Worm (Caenorhabditis elegans): ENCODE results near the gene his-48.

his-48 gene

DNA sequence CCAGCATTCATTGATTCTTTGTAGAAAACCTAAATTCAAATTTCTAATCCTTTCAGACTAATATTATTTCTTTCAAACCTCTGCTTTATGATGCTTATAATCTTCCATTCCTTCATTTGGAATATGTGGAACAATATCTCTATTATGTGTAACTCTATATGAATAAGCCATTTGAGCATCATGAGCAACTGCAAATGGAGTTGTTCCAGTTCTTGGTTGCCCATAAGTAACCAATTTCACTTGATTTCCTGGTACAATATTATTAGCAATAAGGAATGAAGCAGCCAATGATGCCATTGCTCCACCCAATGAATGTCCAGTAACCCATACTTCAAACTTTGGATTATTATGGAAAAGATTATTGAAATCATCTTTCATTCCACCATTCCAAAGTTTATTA lies 19.6 kb upstream of the his-48 start:
- TF ChIP-seq gmeb-1 (tag; optimal IDR thresholded peaks at IDR 0.05) (no peak), aly-2 (tag; optimal IDR thresholded peaks at IDR 0.05) (no peak), nhr-23 (tag; optimal IDR thresholded peaks at IDR 0.05) (no peak), fos-1 (tag; optimal IDR thresholded peaks at IDR 0.05) (no peak)

ce11 chrIV:11306548-11306947 lies 18.0 kb upstream of the his-48 start, which contains the start of gene B0035.13:
Gene B0035.13, minus strand, starts transcription at chrIV:11306720.
- TF ChIP-seq sma-9 (GFP tag; optimal IDR thresholded peaks at IDR 0.05) (no peak), sma-9 (tag; optimal IDR thresholded peaks at IDR 0.05) (no peak), ceh-82 (tag; optimal IDR thresholded peaks at IDR 0.05) (no peak), lin-39 (tag; optimal IDR thresholded peaks at IDR 0.05) (no peak), lsy-2 (tag; optimal IDR thresholded peaks at IDR 0.05) (no peak), fos-1 (tag; optimal IDR thresholded peaks at IDR 0.05) (peak; percentile 10)

DNA sequence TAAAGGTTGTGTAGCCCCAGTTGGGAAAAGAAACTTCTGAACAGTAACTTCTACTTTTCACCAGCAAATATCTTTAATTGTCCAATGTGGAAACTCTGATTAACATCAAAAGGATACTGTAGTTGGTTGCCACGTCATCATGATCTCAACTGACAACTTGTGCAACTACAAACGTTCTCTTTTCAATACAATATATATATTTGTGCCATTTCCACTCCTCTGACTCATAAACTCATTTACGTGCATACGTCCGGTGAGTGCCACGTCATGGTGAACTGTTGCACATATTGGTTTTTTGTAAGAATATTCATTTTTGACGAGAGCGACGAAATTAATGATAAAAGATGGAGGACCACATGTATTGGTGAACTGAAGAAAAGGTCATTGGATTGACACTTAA lies 16.8 kb upstream of the his-48 start:
- TF ChIP-seq alr-1 (tag; optimal IDR thresholded peaks at IDR 0.05) (no peak), ztf-11 (tag; optimal IDR thresholded peaks at IDR 0.05) (no peak), ztf-4 (tag; optimal IDR thresholded peaks at IDR 0.05) (no peak), lin-39 (tag; optimal IDR thresholded peaks at IDR 0.05) (no peak), unc-62 (GFP tag; optimal IDR thresholded peaks at IDR 0.05) (no peak), ceh-82 (tag; optimal IDR thresholded peaks at IDR 0.05) (no peak), nhr-25 (tag; optimal IDR thresholded peaks at IDR 0.05) (no peak), dmd-4 (tag; optimal IDR thresholded peaks at IDR 0.05) (no peak), elt-3 (tag; optimal IDR thresholded peaks at IDR 0.05) (no peak)

DNA sequence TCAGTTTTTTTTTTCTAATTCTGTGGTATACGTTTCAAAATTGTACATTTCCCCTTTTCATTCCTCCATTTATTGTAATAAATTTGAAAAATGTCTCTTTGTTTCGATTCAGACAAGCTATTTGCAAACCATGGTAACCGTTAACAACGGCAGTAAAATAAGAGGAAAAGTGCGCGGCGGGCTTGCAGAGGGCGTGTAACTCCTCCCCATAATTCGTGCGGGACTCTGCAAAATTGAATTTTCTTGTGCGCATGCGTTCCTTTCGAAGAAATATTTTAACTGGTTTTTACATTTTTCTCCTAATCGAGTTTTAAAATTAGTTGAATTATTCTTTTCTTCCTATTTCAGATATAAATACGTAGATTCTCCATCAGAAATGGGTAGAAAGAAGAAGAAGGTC lies 13.9 kb upstream of the his-48 start, which contains the start of gene znf-207:
znf-207 (plus strand) TSS at position 349 of the 400 bp plus-strand sequence.
- TF ChIP-seq F13H6.1 (tag; optimal IDR thresholded peaks at IDR 0.05), result peak; percentile 43
- TF ChIP-seq lin-13 (GFP tag; optimal IDR thresholded peaks at IDR 0.05), result peak; percentile 41
- TF ChIP-seq sma-9 (GFP tag; optimal IDR thresholded peaks at IDR 0.05), result peak; percentile 27
- no peak for TF ChIP-seq sma-9 (tag; optimal IDR thresholded peaks at IDR 0.05)
- TF ChIP-seq unc-55 (GFP tag; optimal IDR thresholded peaks at IDR 0.05), result peak; percentile 56
- TF ChIP-seq ceh-16 (tag; optimal IDR thresholded peaks at IDR 0.05), result no peak
- peak; percentile 6 for TF ChIP-seq crh-2 (tag; optimal IDR thresholded peaks at IDR 0.05)
- peak; percentile 43 for TF ChIP-seq nhr-129 (tag; optimal IDR thresholded peaks at IDR 0.05)
- peak; percentile 4 for TF ChIP-seq fos-1 (tag; optimal IDR thresholded peaks at IDR 0.05)
- peak in 1 of 2 experiments; percentile 49 for TF ChIP-seq lsy-2 (tag; optimal IDR thresholded peaks at IDR 0.05)
- TF ChIP-seq C34F6.9 (tag; optimal IDR thresholded peaks at IDR 0.05), result peak; percentile 57
- no peak for TF ChIP-seq nhr-25 (tag; optimal IDR thresholded peaks at IDR 0.05)

DNA sequence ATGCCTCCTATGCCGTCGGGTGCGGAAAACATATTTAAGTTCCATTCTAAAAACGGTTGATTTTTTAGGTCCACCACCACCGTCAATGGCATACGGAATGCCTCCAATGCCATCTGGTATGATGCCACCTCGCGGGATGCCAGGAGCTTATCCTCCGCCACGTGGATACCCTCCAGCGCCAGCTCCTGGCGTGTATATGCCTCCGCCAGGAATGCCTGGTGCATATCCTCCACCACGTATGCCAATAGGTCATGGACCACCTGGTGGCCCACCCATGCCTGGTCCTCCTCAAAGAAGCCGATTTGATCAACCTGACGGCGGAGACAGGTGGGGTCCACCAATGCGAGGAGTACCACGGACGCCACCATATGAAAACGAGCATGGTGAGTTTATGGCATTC lies 13.1 kb upstream of the his-48 start:
- TF ChIP-seq mbf-1 (tag; optimal IDR thresholded peaks at IDR 0.05), result no peak
- no peak for TF ChIP-seq elt-1 (tag; optimal IDR thresholded peaks at IDR 0.05)
- no peak for TF ChIP-seq ceh-82 (tag; optimal IDR thresholded peaks at IDR 0.05)
- no peak for TF ChIP-seq gmeb-1 (tag; optimal IDR thresholded peaks at IDR 0.05)
- TF ChIP-seq nhr-77 (tag; optimal IDR thresholded peaks at IDR 0.05), result no peak
- no peak for TF ChIP-seq lin-13 (GFP tag; optimal IDR thresholded peaks at IDR 0.05)
- no peak for TF ChIP-seq peb-1 (tag; optimal IDR thresholded peaks at IDR 0.05)
- TF ChIP-seq dmd-4 (tag; optimal IDR thresholded peaks at IDR 0.05), result no peak
- no peak for TF ChIP-seq nhr-6 (tag; optimal IDR thresholded peaks at IDR 0.05)
- TF ChIP-seq nhr-25 (tag; optimal IDR thresholded peaks at IDR 0.05), result no peak
- no peak for TF ChIP-seq nhr-10 (tag; optimal IDR thresholded peaks at IDR 0.05)
- no peak for TF ChIP-seq ama-1 (optimal IDR thresholded peaks at IDR 0.05)
- TF ChIP-seq egl-27 (tag; optimal IDR thresholded peaks at IDR 0.05), result no peak
- no peak for TF ChIP-seq zag-1 (tag; optimal IDR thresholded peaks at IDR 0.05)

DNA sequence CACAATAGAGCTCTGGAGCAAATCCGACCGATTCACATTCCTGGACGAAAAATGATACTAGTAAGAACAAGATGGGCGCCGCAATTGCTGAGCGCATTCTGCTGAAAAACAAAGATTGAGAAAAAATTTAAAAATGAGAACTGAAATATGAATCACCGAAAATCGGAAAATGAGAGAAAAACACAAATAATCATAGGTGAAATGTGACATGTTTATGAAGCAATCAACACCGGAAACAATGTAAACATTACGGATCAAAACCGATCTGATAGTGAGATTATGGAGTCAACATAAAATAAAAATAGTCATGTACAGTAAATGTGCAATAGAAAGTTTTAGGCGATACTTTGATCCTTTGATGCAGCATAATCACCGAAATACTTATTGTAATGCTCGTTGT lies 10.7 kb upstream of the his-48 start, which contains the start of gene dnj-2:
dnj-2 (minus strand) TSS at position 101 of the 400 bp plus-strand sequence.
- TF ChIP-seq nhr-6 (tag; optimal IDR thresholded peaks at IDR 0.05), result no peak

DNA sequence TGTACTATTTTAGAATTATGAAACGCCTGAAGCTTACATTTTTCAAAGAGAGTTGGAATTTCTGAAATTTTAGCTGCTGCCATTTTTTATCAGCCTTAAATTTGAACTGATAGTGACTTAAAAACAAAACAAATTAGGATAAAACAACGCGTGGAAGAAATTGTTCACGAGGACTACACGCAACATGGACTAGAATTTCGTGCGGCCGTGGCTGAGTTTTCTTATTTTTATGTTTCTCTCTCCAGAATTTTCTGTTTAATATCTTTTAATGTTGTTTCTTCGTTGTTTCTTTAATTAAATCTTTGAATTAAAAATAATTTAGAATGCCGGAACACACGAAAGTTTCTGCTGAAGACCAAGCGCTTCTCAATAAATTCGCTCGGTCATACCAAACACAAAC lies 9.7 kb upstream of the his-48 start, which contains the start of the genes B0035.3, B0035.22 and pfd-4:
B0035.3 (minus strand) TSS at position 114 of the 400 bp plus-strand sequence.
B0035.22 (plus strand) TSS at position 269 of the 400 bp plus-strand sequence.
pfd-4 (plus strand) TSS at position 323 of the 400 bp plus-strand sequence.
- no peak for TF ChIP-seq ztf-11 (tag; optimal IDR thresholded peaks at IDR 0.05)
- no peak for TF ChIP-seq mbf-1 (tag; optimal IDR thresholded peaks at IDR 0.05)
- no peak for TF ChIP-seq unc-62 (GFP tag; optimal IDR thresholded peaks at IDR 0.05)
- TF ChIP-seq ceh-82 (tag; optimal IDR thresholded peaks at IDR 0.05), result no peak
- TF ChIP-seq crh-2 (tag; optimal IDR thresholded peaks at IDR 0.05), result peak; percentile 72
- no peak for TF ChIP-seq nhr-10 (tag; optimal IDR thresholded peaks at IDR 0.05)
- TF ChIP-seq C34F6.9 (tag; optimal IDR thresholded peaks at IDR 0.05), result peak; percentile 73
- TF ChIP-seq lin-13 (GFP tag; optimal IDR thresholded peaks at IDR 0.05), result peak; percentile 36
- peak; percentile 53 for TF ChIP-seq sma-3 (GFP tag; optimal IDR thresholded peaks at IDR 0.05)
- TF ChIP-seq nhr-23 (tag; optimal IDR thresholded peaks at IDR 0.05), result no peak
- no peak for TF ChIP-seq nhr-237 (tag; optimal IDR thresholded peaks at IDR 0.05)
- TF ChIP-seq Y55F3AM.14 (GFP tag; optimal IDR thresholded peaks at IDR 0.05), result no peak
- no peak for TF ChIP-seq ceh-16 (tag; optimal IDR thresholded peaks at IDR 0.05)
- peak; percentile 1 to 79 for TF ChIP-seq lsy-2 (tag; optimal IDR thresholded peaks at IDR 0.05)
- no peak for TF ChIP-seq aly-2 (tag; optimal IDR thresholded peaks at IDR 0.05)
- peak; percentile 76 for TF ChIP-seq unc-55 (GFP tag; optimal IDR thresholded peaks at IDR 0.05)
- TF ChIP-seq peb-1 (tag; optimal IDR thresholded peaks at IDR 0.05), result no peak
- TF ChIP-seq gmeb-1 (tag; optimal IDR thresholded peaks at IDR 0.05), result peak; percentile 38
- no peak for TF ChIP-seq nhr-11 (tag; optimal IDR thresholded peaks at IDR 0.05)
- TF ChIP-seq mdl-1 (tag; optimal IDR thresholded peaks at IDR 0.05), result no peak
- peak; percentile 50 for TF ChIP-seq F13H6.1 (tag; optimal IDR thresholded peaks at IDR 0.05)
- TF ChIP-seq sma-9 (GFP tag; optimal IDR thresholded peaks at IDR 0.05), result peak; percentile 66
- TF ChIP-seq sma-9 (tag; optimal IDR thresholded peaks at IDR 0.05), result no peak
- TF ChIP-seq lin-39 (tag; optimal IDR thresholded peaks at IDR 0.05), result no peak
- peak; percentile 53 for TF ChIP-seq sem-4 (tag; optimal IDR thresholded peaks at IDR 0.05)
